Fruit fly (Drosophila melanogaster) whole organism, embryonic: Measurements from ENCODE around the gene PpD6.

Experiments used
- Asciz ChIP-seq: fragments of 200-800 bp; sonication (Bioruptor generic); optimal IDR thresholded peaks from 2 replicates; lab custom pipeline; 2017; ENCODE audit warnings: missing biosample characterization, mild to moderate bottlenecking, missing genetic modification characterization, missing genetic modification reagents
- Atf6 ChIP-seq: fragments of 200-800 bp; sonication (Bioruptor generic); IDR thresholded peaks from 2 replicates; pipeline ENCODE4 v1.3.6; 2022; ENCODE audit warnings: missing biosample characterization, missing genetic modification characterization
- Bgb ChIP-seq: fragments of 200-800 bp; sonication (Bioruptor generic); IDR thresholded peaks from 2 replicates; pipeline ENCODE4 v1.3.6; 2022; ENCODE audit warnings: missing biosample characterization, missing genetic modification characterization; ENCODE audit not compliant: partially characterized antibody
- Blimp-1 ChIP-seq: fragments of 200-800 bp; sonication (Bioruptor generic); optimal IDR thresholded peaks from 3 replicates; lab custom pipeline; 2018; ENCODE audit warnings: missing biosample characterization, missing genetic modification characterization, mild to moderate bottlenecking, moderate library complexity, missing genetic modification reagents
- BtbVII ChIP-seq: fragments of 200-800 bp; sonication (Bioruptor generic); optimal IDR thresholded peaks from 3 replicates; lab custom pipeline; 2017; ENCODE audit warnings: missing biosample characterization, mild to moderate bottlenecking, missing genetic modification characterization
- CG10274 ChIP-seq: fragments of 200-800 bp; sonication (Bioruptor generic); optimal IDR thresholded peaks from 3 replicates; lab custom pipeline; 2017; ENCODE audit warnings: missing biosample characterization, mild to moderate bottlenecking, missing genetic modification characterization
- CG10565 ChIP-seq: fragments of 200-800 bp; sonication (Bioruptor generic); optimal IDR thresholded peaks from 3 replicates; lab custom pipeline; 2016; ENCODE audit warnings: missing biosample characterization, mild to moderate bottlenecking, missing genetic modification characterization
- CG11456 ChIP-seq: fragments of 200-800 bp; sonication (Bioruptor generic); IDR thresholded peaks from 3 replicates; pipeline ENCODE4 v1.3.6; 2022; ENCODE audit warnings: missing biosample characterization, missing genetic modification characterization
- CG12769 ChIP-seq: fragments of 200-800 bp; sonication (Bioruptor generic); optimal IDR thresholded peaks from 2 replicates; lab custom pipeline; 2019; ENCODE audit warnings: missing biosample characterization, mild to moderate bottlenecking, missing genetic modification characterization, moderate library complexity
- CG15011 ChIP-seq: fragments of 200-800 bp; sonication (Bioruptor generic); optimal IDR thresholded peaks from 3 replicates; lab custom pipeline; 2018; ENCODE audit warnings: missing biosample characterization, mild to moderate bottlenecking, missing genetic modification characterization
- CG15479 ChIP-seq: fragments of 200-800 bp; sonication (Bioruptor generic); optimal IDR thresholded peaks from 3 replicates; lab custom pipeline; 2019; ENCODE audit warnings: missing biosample characterization, mild to moderate bottlenecking, missing genetic modification characterization, moderate library complexity
- CG15514 ChIP-seq: fragments of 200-800 bp; sonication (Bioruptor generic); optimal IDR thresholded peaks from 3 replicates; lab custom pipeline; 2017; ENCODE audit warnings: missing biosample characterization, missing genetic modification characterization, mild to moderate bottlenecking, moderate library complexity, missing genetic modification reagents
- CG1603 ChIP-seq: fragments of 200-800 bp; sonication (Bioruptor generic); optimal IDR thresholded peaks from 2 replicates; lab custom pipeline; 2019; ENCODE audit warnings: missing biosample characterization, mild to moderate bottlenecking, missing genetic modification characterization, moderate library complexity
- CG17359 ChIP-seq: fragments of 200-800 bp; sonication (Bioruptor generic); optimal IDR thresholded peaks from 3 replicates; lab custom pipeline; 2018; ENCODE audit warnings: missing biosample characterization, mild to moderate bottlenecking, missing genetic modification characterization, moderate library complexity
- CG1832 ChIP-seq: fragments of 200-800 bp; sonication (Bioruptor generic); optimal IDR thresholded peaks from 2 replicates; lab custom pipeline; 2017; ENCODE audit warnings: missing biosample characterization, mild to moderate bottlenecking, missing genetic modification characterization, inconsistent platforms
- CG2202 ChIP-seq: fragments of 200-800 bp; sonication (Bioruptor generic); optimal IDR thresholded peaks from 2 replicates; lab custom pipeline; 2018; ENCODE audit warnings: missing biosample characterization, mild to moderate bottlenecking, missing genetic modification characterization
- CG2678 ChIP-seq: fragments of 200-800 bp; sonication (Bioruptor generic); optimal IDR thresholded peaks from 3 replicates; lab custom pipeline; 2019; ENCODE audit warnings: missing biosample characterization, mild to moderate bottlenecking, missing genetic modification characterization, moderate library complexity
- CG3065 ChIP-seq: fragments of 200-800 bp; sonication (Bioruptor generic); optimal IDR thresholded peaks from 2 replicates; lab custom pipeline; 2016; ENCODE audit warnings: missing biosample characterization, missing genetic modification characterization
- CG4282 ChIP-seq: fragments of 200-800 bp; sonication (Bioruptor generic); optimal IDR thresholded peaks from 2 replicates; lab custom pipeline; 2016; ENCODE audit warnings: missing biosample characterization, missing genetic modification characterization
- CG4328 ChIP-seq: fragments of 200-800 bp; sonication (Bioruptor generic); optimal IDR thresholded peaks from 3 replicates; lab custom pipeline; 2017; ENCODE audit warnings: missing biosample characterization, missing genetic modification reagents, missing genetic modification characterization
- CG4730 ChIP-seq: fragments of 200-800 bp; sonication (Bioruptor generic); IDR thresholded peaks from 2 replicates; pipeline ENCODE4 v1.3.6; 2022; ENCODE audit warnings: missing biosample characterization, missing genetic modification characterization
- CG6813 ChIP-seq: fragments of 200-800 bp; sonication (Bioruptor generic); optimal IDR thresholded peaks from 2 replicates; lab custom pipeline; 2017; ENCODE audit warnings: missing biosample characterization, missing genetic modification characterization, mild to moderate bottlenecking, moderate library complexity, missing genetic modification reagents
- CG7987 ChIP-seq: fragments of 200-800 bp; sonication (Bioruptor generic); optimal IDR thresholded peaks from 2 replicates; lab custom pipeline; 2018; ENCODE audit warnings: missing biosample characterization, mild to moderate bottlenecking, missing genetic modification characterization, moderate library complexity
- CG8290 ChIP-seq, 3 experiments: fragments of 200-800 bp; sonication (Bioruptor generic); optimal IDR thresholded peaks; 2 replicates each; lab custom pipeline; 2016 to 2019; ENCODE audit warnings: missing biosample characterization in 3 of 3, missing genetic modification characterization in 3 of 3, mild to moderate bottlenecking in 2 of 3, moderate library complexity in 1 of 3
- Dip3 ChIP-seq: fragments of 200-800 bp; sonication (Bioruptor generic); optimal IDR thresholded peaks from 3 replicates; lab custom pipeline; 2016; ENCODE audit warnings: missing biosample characterization, missing genetic modification characterization
- Fer1 ChIP-seq: fragments of 200-800 bp; sonication (Bioruptor generic); optimal IDR thresholded peaks from 2 replicates; lab custom pipeline; 2017; ENCODE audit warnings: missing biosample characterization, mild to moderate bottlenecking, missing genetic modification characterization
- Fer2 ChIP-seq: fragments of 200-800 bp; sonication (Bioruptor generic); optimal IDR thresholded peaks from 2 replicates; lab custom pipeline; 2018; ENCODE audit warnings: missing biosample characterization, mild to moderate bottlenecking, missing genetic modification characterization, moderate library complexity
- Gug ChIP-seq: fragments of 200-800 bp; sonication (Bioruptor generic); IDR thresholded peaks from 4 replicates; pipeline ENCODE4 v1.3.6; 2022; ENCODE audit warnings: missing biosample characterization, missing genetic modification characterization
- Hmr ChIP-seq: fragments of 200-800 bp; sonication (Bioruptor generic); optimal IDR thresholded peaks from 3 replicates; lab custom pipeline; 2017; ENCODE audit warnings: mild to moderate bottlenecking, missing biosample characterization, missing genetic modification reagents, missing genetic modification characterization
- Hsf ChIP-seq: fragments of 200-800 bp; sonication (Bioruptor generic); optimal IDR thresholded peaks from 3 replicates; lab custom pipeline; 2016; ENCODE audit warnings: missing biosample characterization, missing genetic modification characterization
- Lim3 ChIP-seq: fragments of 200-800 bp; sonication (Bioruptor generic); IDR thresholded peaks from 2 replicates; pipeline ENCODE4 v1.3.6; 2022; ENCODE audit warnings: missing biosample characterization, missing genetic modification characterization
- Mad ChIP-seq: fragments of 200-800 bp; sonication (Bioruptor generic); optimal IDR thresholded peaks from 2 replicates; lab custom pipeline; 2016; ENCODE audit warnings: missing biosample characterization, missing genetic modification characterization
- Med ChIP-seq: fragments of 200-800 bp; sonication (Bioruptor generic); peaks from one replicate; lab custom pipeline; 2016; ENCODE audit warnings: missing biosample characterization, missing genetic modification characterization, mild to moderate bottlenecking, inconsistent platforms, moderate library complexity
- PHDP ChIP-seq: fragments of 200-800 bp; sonication (Bioruptor generic); optimal IDR thresholded peaks from 3 replicates; lab custom pipeline; 2018; ENCODE audit warnings: missing biosample characterization, mild to moderate bottlenecking, missing genetic modification characterization, moderate library complexity
- Taf1 ChIP-seq: fragments of 200-800 bp; sonication (Bioruptor generic); IDR thresholded peaks from 2 replicates; pipeline ENCODE4 v1.3.6; 2022; ENCODE audit warnings: missing biosample characterization, missing genetic modification characterization
- Usf ChIP-seq: fragments of 200-800 bp; sonication (Bioruptor generic); optimal IDR thresholded peaks from 2 replicates; lab custom pipeline; 2017; ENCODE audit warnings: missing genotype, missing biosample characterization, missing genetic modification characterization
- Xbp1 ChIP-seq: fragments of 200-800 bp; sonication (Bioruptor generic); optimal IDR thresholded peaks from 3 replicates; lab custom pipeline; 2016; ENCODE audit warnings: missing biosample characterization, mild to moderate bottlenecking, missing genetic modification characterization
- ab ChIP-seq: fragments of 200-800 bp; sonication (Bioruptor generic); optimal IDR thresholded peaks from 2 replicates; lab custom pipeline; 2016; ENCODE audit warnings: missing biosample characterization, missing genetic modification characterization
- cas ChIP-seq: fragments of 200-800 bp; sonication (Bioruptor generic); IDR thresholded peaks from 2 replicates; pipeline ENCODE4 v1.3.6; 2022; ENCODE audit warnings: missing biosample characterization, missing genetic modification characterization
- da ChIP-seq: fragments of 200-800 bp; sonication (Bioruptor generic); optimal IDR thresholded peaks from 2 replicates; lab custom pipeline; 2016; ENCODE audit warnings: missing biosample characterization, missing genetic modification characterization
- dati ChIP-seq: fragments of 200-800 bp; sonication (Bioruptor generic); IDR thresholded peaks from 2 replicates; pipeline ENCODE4 v1.3.6; 2022; ENCODE audit warnings: missing biosample characterization, missing genetic modification characterization
- klu ChIP-seq: fragments of 200-800 bp; sonication (Bioruptor generic); IDR thresholded peaks from 2 replicates; pipeline ENCODE4 v1.3.6; 2022; ENCODE audit warnings: missing biosample characterization, missing genetic modification characterization
- lab ChIP-seq: fragments of 200-800 bp; sonication (Bioruptor generic); optimal IDR thresholded peaks from 3 replicates; lab custom pipeline; 2017; ENCODE audit warnings: missing biosample characterization, missing genetic modification characterization, mild to moderate bottlenecking, moderate library complexity, missing genetic modification reagents
- nau ChIP-seq: fragments of 200-800 bp; sonication (Bioruptor generic); optimal IDR thresholded peaks from 3 replicates; lab custom pipeline; 2017; ENCODE audit warnings: missing biosample characterization, mild to moderate bottlenecking, missing genetic modification characterization, missing genetic modification reagents
- oc ChIP-seq: fragments of 200-800 bp; sonication (Bioruptor generic); optimal IDR thresholded peaks from 2 replicates; lab custom pipeline; 2018; ENCODE audit warnings: missing biosample characterization, mild to moderate bottlenecking, missing genetic modification characterization, moderate library complexity
- odd ChIP-seq: fragments of 200-800 bp; sonication (Bioruptor generic); optimal IDR thresholded peaks from 2 replicates; lab custom pipeline; 2017; ENCODE audit warnings: missing biosample characterization, mild to moderate bottlenecking, missing genetic modification characterization
- otp ChIP-seq: fragments of 200-800 bp; sonication (Bioruptor generic); IDR thresholded peaks from 3 replicates; pipeline ENCODE4, ENCODE4 v1.3.6; 2022; ENCODE audit warnings: missing biosample characterization, missing genetic modification characterization
- salm ChIP-seq: fragments of 200-800 bp; sonication (Bioruptor generic); optimal IDR thresholded peaks from 2 replicates; lab custom pipeline; 2018; ENCODE audit warnings: missing biosample characterization, mild to moderate bottlenecking, missing genetic modification characterization
- sqz ChIP-seq: fragments of 200-800 bp; sonication (Bioruptor generic); optimal IDR thresholded peaks from 3 replicates; lab custom pipeline; 2018; ENCODE audit warnings: missing biosample characterization, mild to moderate bottlenecking, missing genetic modification characterization
- zen ChIP-seq: fragments of 200-800 bp; sonication (Bioruptor generic); optimal IDR thresholded peaks from 3 replicates; lab custom pipeline; 2018; ENCODE audit warnings: missing biosample characterization, mild to moderate bottlenecking, missing genetic modification characterization, moderate library complexity

The PpD6 gene

DNA sequence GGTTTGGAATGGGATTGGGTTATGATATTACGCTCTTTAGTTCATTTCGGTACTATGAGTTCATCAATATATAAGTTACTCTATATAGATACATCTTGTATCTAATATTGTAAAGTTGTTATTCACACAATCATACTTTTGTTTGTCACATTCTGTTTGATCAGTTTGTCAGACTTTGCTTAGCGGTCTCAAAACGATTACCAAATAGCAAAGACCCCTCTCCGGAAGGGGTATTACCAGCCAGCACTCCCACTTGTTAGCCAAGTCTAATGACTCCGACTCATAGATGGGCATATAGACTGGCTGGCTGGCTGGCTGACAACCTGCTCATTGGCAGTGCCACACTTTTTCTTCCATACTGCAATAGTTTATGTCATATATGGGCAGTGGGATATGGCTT is 4.7 kb downstream of the PpD6 start (continued):
- no peak for TF ChIP-seq Lim3 (GFP tag; lab: Robert Waterston, UW)
- TF ChIP-seq Blimp-1 (GFP tag; lab: Kevin White, UChicago), result no peak
- no peak for TF ChIP-seq Dip3
- no peak for TF ChIP-seq CG4328 (GFP tag; lab: Kevin White, UChicago)
- TF ChIP-seq CG12769 (tag; lab: Kevin White, UChicago), result peak; percentile 51
- TF ChIP-seq CG11456 (GFP tag; lab: Robert Waterston, UW), result 0 out of 3 replicates have a peak, but pooled peaks have one; percentile 11
- TF ChIP-seq oc (tag; lab: Kevin White, UChicago), result no peak
- TF ChIP-seq CG1603 (tag; lab: Kevin White, UChicago), result peak; percentile 8
- no peak for TF ChIP-seq salm
- TF ChIP-seq CG15514 (GFP tag; lab: Kevin White, UChicago), result peak; percentile 9
- TF ChIP-seq sqz (GFP tag; lab: Kevin White, UChicago), result no peak
- peak; percentile 56 for TF ChIP-seq BtbVII (GFP tag; lab: Kevin White, UChicago)
- TF ChIP-seq CG2202 (tag; lab: Kevin White, UChicago), result no peak
- no peak for TF ChIP-seq Bgb
- peak; percentile 0 for TF ChIP-seq CG17359
- no peak for TF ChIP-seq CG15479
- peak; percentile 25 for TF ChIP-seq nau (GFP tag; lab: Kevin White, UChicago)
- peak; percentile 8 for TF ChIP-seq Fer1 (GFP tag; lab: Kevin White, UChicago)
- peak; percentile 42 for TF ChIP-seq Hmr (GFP tag; lab: Kevin White, UChicago)
- no peak for TF ChIP-seq Fer2
- no peak for TF ChIP-seq CG3065 (GFP tag; lab: Kevin White, UChicago)
- TF ChIP-seq CG7987 (GFP tag; lab: Kevin White, UChicago), result no peak
- TF ChIP-seq dati (GFP tag; lab: Robert Waterston, UW), result no peak
- no peak for TF ChIP-seq Usf (GFP tag; lab: Kevin White, UChicago)
- peak; percentile 20 for TF ChIP-seq PHDP
- TF ChIP-seq CG8290 (GFP tag; optimal IDR thresholded peaks at IDR 0.05; lab: Kevin White, UChicago), result no peak
- peak in 1 of 2 experiments; percentile 37 for TF ChIP-seq CG8290 (tag; optimal IDR thresholded peaks at IDR 0.05; lab: Kevin White, UChicago)
- peak; percentile 29 for TF ChIP-seq CG6813 (GFP tag; lab: Kevin White, UChicago)
- no peak for TF ChIP-seq Taf1
- TF ChIP-seq Atf6 (GFP tag; lab: Robert Waterston, UW), result 0 out of 2 replicates have a peak, but pooled peaks have one; percentile 34
- TF ChIP-seq Med (GFP tag; lab: Kevin White, UChicago), result peak; percentile 83
- TF ChIP-seq zen (tag; lab: Kevin White, UChicago), result no peak
- TF ChIP-seq Hsf, result no peak
- TF ChIP-seq otp, result 0 out of 3 replicates have a peak, but pooled peaks have one; percentile 8
- TF ChIP-seq klu (GFP tag; lab: Robert Waterston, UW), result no peak
- no peak for TF ChIP-seq CG4730
- TF ChIP-seq CG10565, result no peak
- TF ChIP-seq Gug, result no peak
- no peak for TF ChIP-seq ab
- peak; percentile 4 for TF ChIP-seq CG15011 (GFP tag; lab: Kevin White, UChicago)
- no peak for TF ChIP-seq Asciz (GFP tag; lab: Kevin White, UChicago)
- TF ChIP-seq da (GFP tag; lab: Kevin White, UChicago), result peak; percentile 1
- TF ChIP-seq Mad (GFP tag; lab: Kevin White, UChicago), result peak; percentile 11
- peak; percentile 26 for TF ChIP-seq odd
- peak; percentile 19 for TF ChIP-seq CG2678 (tag; lab: Kevin White, UChicago)
- TF ChIP-seq CG10274 (GFP tag; lab: Kevin White, UChicago), result no peak
- TF ChIP-seq Xbp1 (GFP tag; lab: Kevin White, UChicago), result no peak
- TF ChIP-seq CG1832, result no peak
- TF ChIP-seq CG4282, result no peak
- TF ChIP-seq cas (GFP tag; lab: Robert Waterston, UW), result no peak
- TF ChIP-seq lab (GFP tag; lab: Kevin White, UChicago), result peak; percentile 70
